Fruit fly (Drosophila melanogaster) whole organism, embryonic: Measurements from ENCODE around the gene SkpE.
A peak's percentile ranks its signal among the peaks of the same experiment; 100 is the strongest.

ENCODE experiments used
- Adf1 ChIP-seq: fragments of 200-800 bp; sonication (Bioruptor generic); IDR thresholded peaks from 2 replicates; pipeline ENCODE4 v1.3.6; 2022; ENCODE audit warnings: missing biosample characterization, missing genetic modification characterization
- Atf3 ChIP-seq: fragments of 200-800 bp; sonication (Bioruptor generic); optimal IDR thresholded peaks from 3 replicates; lab custom pipeline; 2016; ENCODE audit warnings: missing biosample characterization, missing genetic modification characterization
- CG10209 ChIP-seq: fragments of 200-800 bp; sonication (Bioruptor generic); optimal IDR thresholded peaks from 3 replicates; lab custom pipeline; 2017; ENCODE audit warnings: missing biosample characterization, mild to moderate bottlenecking, missing genetic modification characterization, missing genetic modification reagents
- CG10366 ChIP-seq: fragments of 200-800 bp; sonication (Bioruptor generic); IDR thresholded peaks from 2 replicates; pipeline ENCODE4 v1.3.6; 2022; ENCODE audit warnings: missing biosample characterization, missing genetic modification characterization
- CG11085 ChIP-seq: fragments of 200-800 bp; sonication (Bioruptor generic); IDR thresholded peaks from 2 replicates; pipeline ENCODE4 v1.3.6; 2022; ENCODE audit warnings: missing biosample characterization, missing genetic modification characterization
- CG11696 ChIP-seq: fragments of 200-800 bp; sonication (Bioruptor generic); IDR thresholded peaks from 2 replicates; pipeline ENCODE4 v1.3.6; 2022; ENCODE audit warnings: missing biosample characterization, missing genetic modification characterization
- CG1233 ChIP-seq: fragments of 200-800 bp; sonication (Bioruptor generic); optimal IDR thresholded peaks from 4 replicates; lab custom pipeline; 2018; ENCODE audit warnings: missing biosample characterization, mild to moderate bottlenecking, missing genetic modification characterization
- CG12391 ChIP-seq: fragments of 200-800 bp; sonication (Bioruptor generic); optimal IDR thresholded peaks from 3 replicates; lab custom pipeline; 2018; ENCODE audit warnings: missing biosample characterization, mild to moderate bottlenecking, missing genetic modification characterization, moderate library complexity
- CG14441 ChIP-seq: fragments of 200-800 bp; sonication (Bioruptor generic); IDR thresholded peaks from 2 replicates; pipeline ENCODE4 v1.3.6; 2022; ENCODE audit warnings: missing biosample characterization, missing genetic modification characterization
- CG14667 ChIP-seq: fragments of 200-800 bp; sonication (Bioruptor generic); IDR thresholded peaks from 2 replicates; pipeline ENCODE4 v1.3.6; 2022; ENCODE audit warnings: missing biosample characterization, missing genetic modification characterization
- CG14710 ChIP-seq: fragments of 200-800 bp; sonication (Bioruptor generic); optimal IDR thresholded peaks from 3 replicates; lab custom pipeline; 2019; ENCODE audit warnings: missing biosample characterization, mild to moderate bottlenecking, missing genetic modification characterization, moderate library complexity
- CG15073 ChIP-seq: fragments of 200-800 bp; sonication (Bioruptor generic); optimal IDR thresholded peaks from 2 replicates; lab custom pipeline; 2016; ENCODE audit warnings: missing biosample characterization, missing genetic modification characterization
- CG15479 ChIP-seq: fragments of 200-800 bp; sonication (Bioruptor generic); optimal IDR thresholded peaks from 3 replicates; lab custom pipeline; 2019; ENCODE audit warnings: missing biosample characterization, mild to moderate bottlenecking, missing genetic modification characterization, moderate library complexity
- CG15696 ChIP-seq: fragments of 200-800 bp; sonication (Bioruptor generic); optimal IDR thresholded peaks from 2 replicates; lab custom pipeline; 2019; ENCODE audit warnings: missing biosample characterization, mild to moderate bottlenecking, missing genetic modification characterization, moderate library complexity
- CG17385 ChIP-seq: fragments of 200-800 bp; sonication (Bioruptor generic); optimal IDR thresholded peaks from 3 replicates; lab custom pipeline; 2018; ENCODE audit warnings: missing biosample characterization, mild to moderate bottlenecking, missing genetic modification characterization
- CG2889 ChIP-seq: fragments of 200-800 bp; sonication (Bioruptor generic); IDR thresholded peaks from 3 replicates; pipeline ENCODE4 v1.3.6; 2022; ENCODE audit warnings: missing biosample characterization, missing genetic modification characterization
- CG31365 ChIP-seq: fragments of 200-800 bp; sonication (Bioruptor generic); optimal IDR thresholded peaks from 2 replicates; lab custom pipeline; 2018; ENCODE audit warnings: missing biosample characterization, mild to moderate bottlenecking, missing genetic modification characterization
- CG3163 ChIP-seq: fragments of 200-800 bp; sonication (Bioruptor generic); optimal IDR thresholded peaks from 3 replicates; lab custom pipeline; 2016; ENCODE audit warnings: missing biosample characterization, missing genetic modification characterization
- CG34422 ChIP-seq: fragments of 200-800 bp; sonication (Bioruptor generic); IDR thresholded peaks from 3 replicates; pipeline ENCODE4 v1.3.6; 2022; ENCODE audit warnings: missing biosample characterization, missing genetic modification characterization
- CG4360 ChIP-seq: fragments of 200-800 bp; sonication (Bioruptor generic); IDR thresholded peaks from 2 replicates; pipeline ENCODE4 v1.3.6; 2022; ENCODE audit warnings: missing biosample characterization, missing genetic modification characterization
- CG4854 ChIP-seq: fragments of 200-800 bp; sonication (Bioruptor generic); optimal IDR thresholded peaks from 2 replicates; lab custom pipeline; 2016; ENCODE audit warnings: missing biosample characterization, missing genetic modification characterization, inconsistent platforms
- CG5245 ChIP-seq: fragments of 200-800 bp; sonication (Bioruptor generic); optimal IDR thresholded peaks from 3 replicates; lab custom pipeline; 2016; ENCODE audit warnings: missing biosample characterization, missing genetic modification characterization
- CG6689 ChIP-seq: fragments of 200-800 bp; sonication (Bioruptor generic); IDR thresholded peaks from 2 replicates; pipeline ENCODE4 v1.3.6; 2022; ENCODE audit warnings: missing biosample characterization, missing genetic modification characterization
- CG6813 ChIP-seq: fragments of 200-800 bp; sonication (Bioruptor generic); optimal IDR thresholded peaks from 2 replicates; lab custom pipeline; 2017; ENCODE audit warnings: missing biosample characterization, missing genetic modification characterization, mild to moderate bottlenecking, moderate library complexity, missing genetic modification reagents
- CG7556 ChIP-seq: fragments of 200-800 bp; sonication (Bioruptor generic); optimal IDR thresholded peaks from 2 replicates; lab custom pipeline; 2017; ENCODE audit warnings: missing biosample characterization, mild to moderate bottlenecking, missing genetic modification characterization
- CkIIα-i1 ChIP-seq: fragments of 200-800 bp; sonication (Bioruptor generic); IDR thresholded peaks from 2 replicates; pipeline ENCODE4 v1.3.6; 2022; ENCODE audit warnings: missing biosample characterization, missing genetic modification characterization
- E2f2 ChIP-seq: fragments of 200-800 bp; sonication (Bioruptor generic); IDR thresholded peaks from 2 replicates; pipeline ENCODE4 v1.3.6; 2022; ENCODE audit warnings: missing biosample characterization, missing genetic modification characterization
- GATAe ChIP-seq: fragments of 200-800 bp; sonication (Bioruptor generic); conservative IDR thresholded peaks from 2 replicates; pipeline ENCODE4 v1.3.6; 2022; ENCODE audit warnings: missing biosample characterization, missing genetic modification characterization
- Hr3 ChIP-seq: fragments of 200-800 bp; sonication (Bioruptor generic); optimal IDR thresholded peaks from 3 replicates; lab custom pipeline; 2016; ENCODE audit warnings: missing biosample characterization, missing genetic modification characterization
- Hr39 ChIP-seq: fragments of >200 bp; optimal IDR thresholded peaks from 2 replicates; lab custom pipeline; 2017
- Med ChIP-seq: fragments of 200-800 bp; sonication (Bioruptor generic); peaks from one replicate; lab custom pipeline; 2016; ENCODE audit warnings: missing biosample characterization, missing genetic modification characterization, mild to moderate bottlenecking, inconsistent platforms, moderate library complexity
- Scr ChIP-seq: fragments of 200-800 bp; sonication (Bioruptor generic); IDR thresholded peaks from 2 replicates; pipeline ENCODE4 v1.3.6; 2022; ENCODE audit warnings: missing biosample characterization, missing genetic modification characterization; ENCODE audit not compliant: partially characterized antibody
- abd-A ChIP-seq: fragments of 200-800 bp; sonication (Bioruptor generic); optimal IDR thresholded peaks from 3 replicates; lab custom pipeline; 2019; ENCODE audit warnings: missing biosample characterization, mild to moderate bottlenecking, missing genetic modification characterization, moderate library complexity
- ac ChIP-seq: fragments of 200-800 bp; sonication (Bioruptor generic); optimal IDR thresholded peaks from 3 replicates; lab custom pipeline; 2017; ENCODE audit warnings: missing biosample characterization, mild to moderate bottlenecking, missing genetic modification characterization
- ci ChIP-seq: fragments of 200-800 bp; sonication (Bioruptor generic); IDR thresholded peaks from 3 replicates; pipeline ENCODE4 v1.3.6; 2022; ENCODE audit warnings: missing biosample characterization, missing genetic modification characterization
- dm ChIP-seq: fragments of 200-800 bp; sonication (Bioruptor generic); optimal IDR thresholded peaks from 3 replicates; lab custom pipeline; 2016; ENCODE audit warnings: missing biosample characterization, missing genetic modification characterization
- dmrt11E ChIP-seq: fragments of 200-800 bp; sonication (Bioruptor generic); optimal IDR thresholded peaks from 3 replicates; lab custom pipeline; 2018; ENCODE audit warnings: missing biosample characterization, mild to moderate bottlenecking, missing genetic modification characterization, moderate library complexity
- dpn ChIP-seq, 2 experiments: fragments of 200-800 bp; sonication (Bioruptor generic); optimal IDR thresholded peaks; 3 replicates each; lab custom pipeline; 2016; ENCODE audit warnings: missing biosample characterization in 2 of 2, missing genetic modification characterization in 2 of 2
- eve ChIP-seq, 2 experiments: fragments of >200 bp; optimal IDR thresholded peaks; 2 replicates each; lab custom pipeline; 2017; ENCODE audit warnings: missing biosample characterization in 2 of 2, missing genetic modification characterization in 2 of 2
- fd3F ChIP-seq: fragments of 200-800 bp; sonication (Bioruptor generic); optimal IDR thresholded peaks from 2 replicates; lab custom pipeline; 2018; ENCODE audit warnings: missing biosample characterization, mild to moderate bottlenecking, missing genetic modification characterization, moderate library complexity
- inv ChIP-seq: fragments of 200-800 bp; sonication (Bioruptor generic); IDR thresholded peaks from 2 replicates; pipeline ENCODE4 v1.3.6; 2022; ENCODE audit warnings: missing biosample characterization, missing genetic modification characterization; ENCODE audit not compliant: partially characterized antibody
- nerfin-1 ChIP-seq: fragments of 200-800 bp; sonication (Bioruptor generic); optimal IDR thresholded peaks from 3 replicates; lab custom pipeline; 2019; ENCODE audit warnings: missing biosample characterization, mild to moderate bottlenecking, missing genetic modification characterization, moderate library complexity
- pros ChIP-seq: fragments of 200-800 bp; sonication (Bioruptor generic); optimal IDR thresholded peaks from 3 replicates; lab custom pipeline; 2019; ENCODE audit warnings: missing biosample characterization, mild to moderate bottlenecking, missing genetic modification characterization, moderate library complexity
- ranshi ChIP-seq: fragments of 200-800 bp; sonication (Bioruptor generic); IDR thresholded peaks from 2 replicates; pipeline ENCODE4 v1.3.6; 2022; ENCODE audit warnings: missing biosample characterization, missing genetic modification characterization
- sd ChIP-seq: fragments of 200-800 bp; sonication (Bioruptor generic); optimal IDR thresholded peaks from 3 replicates; lab custom pipeline; 2018; ENCODE audit warnings: missing biosample characterization, mild to moderate bottlenecking, missing genetic modification characterization, moderate library complexity
- sens ChIP-seq: fragments of 200-800 bp; sonication (Bioruptor generic); peaks from one replicate; lab custom pipeline; 2016; ENCODE audit warnings: missing biosample characterization, missing genetic modification characterization
- sens-2 ChIP-seq: fragments of 200-800 bp; sonication (Bioruptor generic); IDR thresholded peaks from 2 replicates; pipeline ENCODE4 v1.3.6; 2022; ENCODE audit warnings: missing biosample characterization, missing genetic modification characterization
- sna ChIP-seq: fragments of 200-800 bp; sonication (Bioruptor generic); IDR thresholded peaks from 2 replicates; pipeline ENCODE4 v1.3.6; 2022; ENCODE audit warnings: missing biosample characterization, missing genetic modification characterization; ENCODE audit not compliant: partially characterized antibody
- unc-4 ChIP-seq: fragments of 200-800 bp; sonication (Bioruptor generic); IDR thresholded peaks from 2 replicates; pipeline ENCODE4 v1.3.6; 2022; ENCODE audit warnings: missing biosample characterization, missing genetic modification characterization; ENCODE audit not compliant: partially characterized antibody
- vvl ChIP-seq: fragments of 200-800 bp; sonication (Bioruptor generic); IDR thresholded peaks from 2 replicates; pipeline ENCODE4 v1.3.6; 2022; ENCODE audit warnings: missing biosample characterization, missing genetic modification characterization
- yki ChIP-seq: fragments of >200 bp; optimal IDR thresholded peaks from 3 replicates; lab custom pipeline; 2018
- zen ChIP-seq: fragments of 200-800 bp; sonication (Bioruptor generic); optimal IDR thresholded peaks from 3 replicates; lab custom pipeline; 2018; ENCODE audit warnings: missing biosample characterization, mild to moderate bottlenecking, missing genetic modification characterization, moderate library complexity

SkpE gene

DNA sequence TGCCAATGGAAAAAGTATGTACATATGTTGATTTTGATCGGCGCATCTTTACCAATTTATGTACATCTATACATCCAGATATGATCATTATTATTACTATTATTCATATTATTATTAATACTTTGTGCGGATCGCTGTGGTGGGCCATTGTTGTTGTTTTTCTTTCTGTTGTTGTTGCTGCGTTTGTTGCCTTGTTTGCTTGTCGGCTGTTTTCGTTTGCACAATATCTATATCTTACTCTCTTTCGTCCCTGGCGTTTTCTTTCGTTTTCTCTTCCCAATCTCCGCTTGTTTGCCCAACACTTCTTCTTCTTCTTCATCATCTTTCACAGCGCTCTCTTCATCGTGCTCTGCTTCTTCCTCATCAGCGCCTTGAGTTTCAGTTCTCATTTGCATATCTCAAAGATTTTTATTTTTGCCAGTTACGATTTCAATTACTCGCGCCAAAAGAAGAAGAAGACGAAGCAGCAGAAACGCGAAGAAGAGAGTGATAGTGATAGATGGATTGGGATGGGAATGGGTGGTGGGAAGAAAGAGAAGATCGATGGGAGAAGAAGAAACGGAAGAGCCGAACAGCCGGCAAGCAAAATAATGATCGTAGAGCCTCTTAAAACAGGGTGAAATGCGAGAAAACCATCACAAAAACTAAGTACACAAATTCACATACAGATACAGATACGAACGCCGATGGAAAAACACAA is 35.8 kb downstream of the SkpE start:
- TF ChIP-seq CG17385 (GFP tag; lab: Kevin White, UChicago) = peak; percentile 94
- no peak for TF ChIP-seq yki
- TF ChIP-seq CG15696 = peak; percentile 44
- no peak for TF ChIP-seq dm
- no peak for TF ChIP-seq CG7556 (GFP tag; lab: Kevin White, UChicago)
- no peak for TF ChIP-seq dpn (GFP tag; optimal IDR thresholded peaks at IDR 0.05; lab: Kevin White, UChicago)
- peak; percentile 89 for TF ChIP-seq CG4360 (GFP tag; lab: Robert Waterston, UW)
- TF ChIP-seq inv (GFP tag; lab: Robert Waterston, UW) = no peak
- peak; percentile 87 for TF ChIP-seq pros (GFP tag; lab: Kevin White, UChicago)
- no peak for TF ChIP-seq CG2889 (GFP tag; lab: Robert Waterston, UW)
- no peak for TF ChIP-seq unc-4 (GFP tag; lab: Robert Waterston, UW)
- no peak for TF ChIP-seq abd-A (tag; lab: Kevin White, UChicago)
- no peak for TF ChIP-seq CG34422 (GFP tag; lab: Robert Waterston, UW)
- TF ChIP-seq sens (GFP tag; lab: Kevin White, UChicago) = peak; percentile 71
- no peak for TF ChIP-seq sna (GFP tag; lab: Robert Waterston, UW)
- no peak for TF ChIP-seq sens-2 (GFP tag; lab: Robert Waterston, UW)
- no peak for TF ChIP-seq nerfin-1 (tag; lab: Kevin White, UChicago)
- TF ChIP-seq CG14710 = peak; percentile 5
- no peak for TF ChIP-seq CG4854
- peak; percentile 30 for TF ChIP-seq dmrt11E
- peak; percentile 27; the same call in 1 of the 2 replicates for TF ChIP-seq vvl
- TF ChIP-seq sd (tag; lab: Kevin White, UChicago) = no peak
- 0 out of 3 replicates have a peak, but pooled peaks have one; percentile 30 for TF ChIP-seq ci (GFP tag; lab: Robert Waterston, UW)
- TF ChIP-seq ranshi = no peak
- TF ChIP-seq CG31365 (tag; lab: Kevin White, UChicago) = no peak
- TF ChIP-seq zen (tag; lab: Kevin White, UChicago) = no peak
- TF ChIP-seq Hr39 (lab: Kevin White, UChicago) = no peak
- peak; percentile 77 for TF ChIP-seq CG3163 (GFP tag; lab: Kevin White, UChicago)
- no peak for TF ChIP-seq CG11696 (GFP tag; lab: Robert Waterston, UW)
- TF ChIP-seq CG15479 (GFP tag; lab: Kevin White, UChicago) = peak; percentile 73
- no peak for TF ChIP-seq CG12391 (tag; lab: Kevin White, UChicago)
- peak; percentile 53 for TF ChIP-seq ac (GFP tag; lab: Kevin White, UChicago)
- peak; percentile 29 for TF ChIP-seq Med
- TF ChIP-seq CG14441 (GFP tag; lab: Robert Waterston, UW) = no peak
- TF ChIP-seq CG6689 (GFP tag; lab: Robert Waterston, UW) = no peak
- TF ChIP-seq CG6813 (GFP tag; lab: Kevin White, UChicago) = peak; percentile 4

DNA sequence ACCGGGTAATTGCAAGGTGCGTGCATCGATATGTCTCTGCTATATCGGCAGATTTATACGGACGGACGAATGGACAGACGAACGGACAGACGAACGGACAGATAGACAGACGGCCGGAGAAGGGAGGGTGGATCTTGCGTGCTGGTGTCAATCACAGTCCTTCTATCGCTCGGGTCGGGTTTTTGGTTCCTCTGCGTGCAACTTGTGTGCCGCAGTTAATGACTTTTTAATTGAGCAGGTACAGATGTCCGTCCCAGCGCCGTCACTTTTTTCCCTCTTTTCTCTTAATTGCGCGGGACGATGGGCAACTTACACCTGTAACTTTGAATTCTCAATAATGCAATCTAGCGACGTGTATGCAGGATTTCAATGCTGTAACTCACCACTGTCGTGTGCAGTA is 37.1 kb downstream of the SkpE start:
- TF ChIP-seq CG10209 (GFP tag; lab: Kevin White, UChicago) (peak; percentile 12), CG1233 (no peak), fd3F (GFP tag; lab: Kevin White, UChicago) (no peak), CG11085 (GFP tag; lab: Robert Waterston, UW) (no peak), Scr (GFP tag; lab: Robert Waterston, UW) (no peak), Adf1 (GFP tag; lab: Robert Waterston, UW) (no peak), CG14667 (no peak), CG10366 (GFP tag; lab: Robert Waterston, UW) (no peak), CkIIα-i1 (GFP tag; lab: Robert Waterston, UW) (no peak), CG5245 (no peak), zen (tag; lab: Kevin White, UChicago) (peak; percentile 99), Hr3 (GFP tag; lab: Kevin White, UChicago) (no peak), GATAe (GFP tag; lab: Robert Waterston, UW) (no peak), eve (GFP tag; optimal IDR thresholded peaks at IDR 0.05; lab: Kevin White, UChicago) (no peak), E2f2 (GFP tag; lab: Robert Waterston, UW) (no peak), CG15073 (no peak), Atf3 (GFP tag; lab: Kevin White, UChicago) (no peak)
